Fruit fly (Drosophila melanogaster): ENCODE measurements around the gene wts.

- TF ChIP-seq pad (GFP tag; optimal IDR thresholded peaks at IDR 0.05), result no peak
- no peak for TF ChIP-seq cnc (optimal IDR thresholded peaks at IDR 0.05)
- no peak for TF ChIP-seq kay (GFP tag; ENCODE audit: borderline replicate concordance)
- TF ChIP-seq CG1620 (GFP tag; optimal IDR thresholded peaks at IDR 0.05), result no peak
- TF ChIP-seq tj (GFP tag; optimal IDR thresholded peaks at IDR 0.05), result no peak
- no peak for TF ChIP-seq CG12768 (GFP tag; optimal IDR thresholded peaks at IDR 0.05)
- TF ChIP-seq CG11617 (GFP tag; optimal IDR thresholded peaks at IDR 0.05), result no peak
- TF ChIP-seq Crg-1 (GFP tag; optimal IDR thresholded peaks at IDR 0.05), result no peak
Measured at dm6 chr3R:30812023-30812345, 5.6 kb upstream of the wts start.

All from whole organism, adult.